Fruit fly (Drosophila melanogaster): ENCODE results near the gene CG15210.

Gene CG15210

DNA sequence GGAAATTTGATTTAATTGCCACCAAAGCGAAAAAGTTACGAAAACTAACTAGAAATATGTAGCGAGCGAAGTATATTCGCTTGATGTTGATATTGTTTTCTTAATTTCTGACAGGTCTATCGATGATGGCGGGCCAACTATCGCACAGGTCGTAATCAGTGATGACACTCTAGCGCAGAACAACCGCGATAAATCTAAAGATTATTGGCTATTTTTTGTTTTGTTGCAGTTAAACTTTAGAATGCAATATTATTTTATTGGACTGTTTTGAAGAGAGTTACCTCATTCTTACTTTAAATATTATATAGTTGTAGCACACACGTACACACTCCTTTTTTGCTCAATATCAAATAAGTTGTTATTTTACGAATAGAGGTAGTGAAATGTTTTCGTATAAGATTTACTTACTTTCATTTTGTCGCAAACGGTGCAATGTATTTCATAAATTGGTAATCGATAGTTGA, 8.0 kb downstream of the CG15210 start, which contains the start of gene sbr (continued):
- TF ChIP-seq sug (tag; optimal IDR thresholded peaks at IDR 0.05) (peak; percentile 4), psq (GFP tag; optimal IDR thresholded peaks at IDR 0.05) (no peak), zen (tag; optimal IDR thresholded peaks at IDR 0.05) (no peak), CG42726 (GFP tag; IDR thresholded peaks at IDR 0.05; ENCODE audit: partially characterized antibody) (peak; percentile 59; the same call in 1 of the 2 replicates), CG14710 (tag; optimal IDR thresholded peaks at IDR 0.05) (peak; percentile 52), CTCF (GFP tag; optimal IDR thresholded peaks at IDR 0.05) (no peak), CG11695 (GFP tag; IDR thresholded peaks at IDR 0.05) (no peak), CG2120 (GFP tag; optimal IDR thresholded peaks at IDR 0.05) (peak; percentile 50), tll (GFP tag; optimal IDR thresholded peaks at IDR 0.05) (no peak), CG3995 (GFP tag; optimal IDR thresholded peaks at IDR 0.05) (peak; percentile 65), Dll (GFP tag; IDR thresholded peaks at IDR 0.05; ENCODE audit: partially characterized antibody) (peak; percentile 79), lbe (GFP tag; optimal IDR thresholded peaks at IDR 0.05) (no peak), CG9932 (GFP tag; IDR thresholded peaks at IDR 0.05) (peak; percentile 68), ind (GFP tag; optimal IDR thresholded peaks at IDR 0.05) (peak; percentile 24), chif (GFP tag; optimal IDR thresholded peaks at IDR 0.05) (peak in 1 of 2 experiments; percentile 10), sc (optimal IDR thresholded peaks at IDR 0.05) (no peak), sc (GFP tag; optimal IDR thresholded peaks at IDR 0.05) (no peak), gem (tag; optimal IDR thresholded peaks at IDR 0.05) (no peak), lilli (GFP tag; optimal IDR thresholded peaks at IDR 0.05) (peak; percentile 39), CG4730 (GFP tag; IDR thresholded peaks at IDR 0.05) (no peak), row (GFP tag; IDR thresholded peaks at IDR 0.05) (peak; percentile 78), bbx (GFP tag; IDR thresholded peaks at IDR 0.05; ENCODE audit: partially characterized antibody) (0 out of 2 replicates have a peak, but pooled peaks have one; percentile 38), CG6272 (GFP tag; IDR thresholded peaks at IDR 0.05) (peak; percentile 33; the same call in 1 of the 2 replicates), CG15479 (GFP tag; optimal IDR thresholded peaks at IDR 0.05) (peak; percentile 18), vnd (GFP tag; IDR thresholded peaks at IDR 0.05; ENCODE audit: partially characterized antibody) (peak; percentile 78), hbn (GFP tag; IDR thresholded peaks at IDR 0.05; ENCODE audit: partially characterized antibody) (peak; percentile 53; the same call in 1 of the 2 replicates), CG6791 (GFP tag; IDR thresholded peaks at IDR 0.05; ENCODE audit: partially characterized antibody) (peak; percentile 72; the same call in 2 of the 3 replicates), klu (GFP tag; IDR thresholded peaks at IDR 0.05) (no peak), CG30020 (tag; optimal IDR thresholded peaks at IDR 0.05) (peak; percentile 51), B-H2 (GFP tag; optimal IDR thresholded peaks at IDR 0.05) (peak; percentile 10), CG13424 (tag; optimal IDR thresholded peaks at IDR 0.05) (peak; percentile 22), E2f2 (GFP tag; IDR thresholded peaks at IDR 0.05) (0 out of 2 replicates have a peak, but pooled peaks have one; percentile 22), slbo (GFP tag; IDR thresholded peaks at IDR 0.05) (peak; percentile 41; the same call in 1 of the 2 replicates), CG10267 (tag; optimal IDR thresholded peaks at IDR 0.05) (peak; percentile 6), Ets97D (GFP tag; optimal IDR thresholded peaks at IDR 0.05) (peak; percentile 13), chinmo (GFP tag; IDR thresholded peaks at IDR 0.05; ENCODE audit: partially characterized antibody) (peak; percentile 71; the same call in 1 of the 4 replicates), CG17361 (GFP tag; IDR thresholded peaks at IDR 0.05) (peak; percentile 27; the same call in 1 of the 3 replicates), CG18476 (GFP tag; optimal IDR thresholded peaks at IDR 0.05) (peak; percentile 2), Sin3A (optimal IDR thresholded peaks at IDR 0.05) (peak; percentile 65), CG12391 (tag; optimal IDR thresholded peaks at IDR 0.05) (peak; percentile 37), CHES-1-like (GFP tag; optimal IDR thresholded peaks at IDR 0.05) (peak; percentile 7), Dad (GFP tag; optimal IDR thresholded peaks at IDR 0.05) (no peak), CG1603 (tag; optimal IDR thresholded peaks at IDR 0.05) (peak; percentile 13), inv (GFP tag; IDR thresholded peaks at IDR 0.05; ENCODE audit: partially characterized antibody) (peak; percentile 78), tna (GFP tag; IDR thresholded peaks at IDR 0.05; ENCODE audit: partially characterized antibody) (peak; percentile 32; the same call in 1 of the 2 replicates), Scr (GFP tag; IDR thresholded peaks at IDR 0.05; ENCODE audit: partially characterized antibody) (peak; percentile 86), knrl (GFP tag; IDR thresholded peaks at IDR 0.05; ENCODE audit: partially characterized antibody) (peak; percentile 83; the same call in 2 of the 3 replicates), nmo (GFP tag; optimal IDR thresholded peaks at IDR 0.05) (peak; percentile 31), scrt (GFP tag; optimal IDR thresholded peaks at IDR 0.05) (no peak)

Measured in whole organism, embryonic.